ENCODE assay signal across 5 worm cellular contexts in the genomic region with DNA sequence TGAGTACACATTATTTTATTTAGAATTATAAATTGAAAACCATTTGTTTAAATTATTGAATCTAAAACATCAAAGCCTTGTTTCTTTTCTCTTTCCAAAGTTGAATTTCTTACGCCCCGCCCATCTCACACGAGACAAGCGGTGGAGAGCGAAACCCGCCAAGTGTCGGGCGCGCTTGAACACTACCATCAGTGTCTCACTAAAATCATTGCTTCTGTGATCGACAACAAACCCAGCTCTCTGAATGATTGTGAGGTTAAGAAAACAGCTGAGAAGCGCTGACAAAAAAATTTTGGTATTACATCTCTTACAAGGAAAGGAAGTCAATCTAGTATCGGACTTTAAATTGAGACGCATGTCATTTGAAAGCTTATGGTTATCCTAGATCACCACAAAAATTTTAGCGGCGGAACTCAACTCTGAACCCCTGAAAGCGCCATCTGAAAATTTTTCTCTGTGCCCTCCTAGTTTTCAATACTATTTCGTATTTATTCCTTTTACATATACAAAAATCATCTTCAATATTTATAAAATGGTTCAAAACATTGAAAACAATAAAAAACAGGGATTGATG.
TF ChIP-seq lines count a peak whose summit lies in the region.

No protein-coding gene starts in this region.

TF ChIP-seq in whole organism, L1 larva, 84 proteins besides CTCF, POLR2A, EP300 and RAD21 (continued from another document and continues in another):
- TF ChIP-seq snu-23 (GFP tag; optimal IDR thresholded peaks at IDR 0.05; lab: Kevin White, UChicago) (peak; percentile 84), nhr-90 (tag; optimal IDR thresholded peaks at IDR 0.05; lab: Kevin White, UChicago; ENCODE audit: poor library complexity) (peak; percentile 93), alr-1 (tag; optimal IDR thresholded peaks at IDR 0.05; lab: Kevin White, UChicago; ENCODE audit: borderline replicate concordance) (no peak), mep-1 (tag; optimal IDR thresholded peaks at IDR 0.05; lab: Kevin White, UChicago) (peak; percentile 61), xbp-1 (tag; optimal IDR thresholded peaks at IDR 0.05; lab: Kevin White, UChicago) (peak; percentile 67), jun-1 (tag; optimal IDR thresholded peaks at IDR 0.05; lab: Kevin White, UChicago) (peak; percentile 21), lin-13 (GFP tag; optimal IDR thresholded peaks at IDR 0.05; lab: Kevin White, UChicago) (peak; percentile 71), tbx-2 (tag; optimal IDR thresholded peaks at IDR 0.05; lab: Kevin White, UChicago) (peak; percentile 71), pag-3 (tag; optimal IDR thresholded peaks at IDR 0.05; lab: Kevin White, UChicago; ENCODE audit: borderline replicate concordance, insufficient read depth) (no peak), sup-37 (GFP tag; optimal IDR thresholded peaks at IDR 0.05; lab: Kevin White, UChicago) (peak; percentile 82), nhr-71 (tag; optimal IDR thresholded peaks at IDR 0.05; lab: Kevin White, UChicago) (peak; percentile 92), lsy-2 (tag; optimal IDR thresholded peaks at IDR 0.05; lab: Kevin White, UChicago) (peak; percentile 6 to 67), hpl-2 (GFP tag; optimal IDR thresholded peaks at IDR 0.05; lab: Kevin White, UChicago) (no peak), fkh-10 (GFP tag; optimal IDR thresholded peaks at IDR 0.05; lab: Kevin White, UChicago) (no peak), fos-1 (tag; optimal IDR thresholded peaks at IDR 0.05; lab: Kevin White, UChicago) (peak; percentile 31), fkh-8 (tag; optimal IDR thresholded peaks at IDR 0.05; lab: Kevin White, UChicago) (no peak), nhr-47 (tag; optimal IDR thresholded peaks at IDR 0.05; lab: Kevin White, UChicago) (peak; percentile 89), unc-86 (tag; optimal IDR thresholded peaks at IDR 0.05; lab: Kevin White, UChicago) (peak; percentile 13), C34B4.2 (tag; optimal IDR thresholded peaks at IDR 0.05; lab: Kevin White, UChicago) (no peak), nhr-237 (tag; optimal IDR thresholded peaks at IDR 0.05; lab: Kevin White, UChicago) (no peak), ceh-88 (GFP tag; IDR thresholded peaks at IDR 0.05; lab: Robert Waterston, UW) (peak; percentile 60; the same call in 1 of the 2 replicates), lin-14 (GFP tag; optimal IDR thresholded peaks at IDR 0.05; lab: Kevin White, UChicago) (peak; percentile 82), snpc-4 (tag; optimal IDR thresholded peaks at IDR 0.05; lab: Kevin White, UChicago) (peak; percentile 99), mdl-1 (tag; optimal IDR thresholded peaks at IDR 0.05; lab: Kevin White, UChicago) (peak in 1 of 2 experiments; percentile 45)

TF ChIP-seq in whole organism, L2 larva, 48 proteins besides CTCF, POLR2A, EP300 and RAD21 (continued from another document):
- TF ChIP-seq ztf-1 (GFP tag; conservative IDR thresholded peaks at IDR 0.05; lab: Robert Waterston, UW) (no peak), F13H6.1 (tag; optimal IDR thresholded peaks at IDR 0.05; lab: Kevin White, UChicago) (peak; percentile 75), nhr-129 (tag; optimal IDR thresholded peaks at IDR 0.05; lab: Kevin White, UChicago) (peak; percentile 59), dmd-4 (tag; optimal IDR thresholded peaks at IDR 0.05; lab: Kevin White, UChicago) (no peak), fos-1 (tag; optimal IDR thresholded peaks at IDR 0.05; lab: Kevin White, UChicago) (peak; percentile 57), lin-39 (tag; optimal IDR thresholded peaks at IDR 0.05; lab: Kevin White, UChicago) (no peak), nhr-11 (tag; optimal IDR thresholded peaks at IDR 0.05; lab: Kevin White, UChicago) (no peak), nhr-21 (tag; optimal IDR thresholded peaks at IDR 0.05; lab: Kevin White, UChicago) (peak; percentile 70), nhr-237 (tag; optimal IDR thresholded peaks at IDR 0.05; lab: Kevin White, UChicago) (no peak)
TF ChIP-seq in whole organism, L2 larva: peak in this region for 20.

TF ChIP-seq in whole organism, L3 larva, 47 proteins besides CTCF, POLR2A, EP300 and RAD21 (continued from another document):
- no peak for TF ChIP-seq egl-5 (tag; optimal IDR thresholded peaks at IDR 0.05; lab: Kevin White, UChicago)
- no peak for TF ChIP-seq nhr-28 (tag; optimal IDR thresholded peaks at IDR 0.05; lab: Kevin White, UChicago)
- no peak for TF ChIP-seq daf-12 (tag; optimal IDR thresholded peaks at IDR 0.05; lab: Kevin White, UChicago)
- no peak for TF ChIP-seq nhr-11 (tag; optimal IDR thresholded peaks at IDR 0.05; lab: Kevin White, UChicago)
- TF ChIP-seq nhr-25 (tag; optimal IDR thresholded peaks at IDR 0.05; lab: Kevin White, UChicago) = peak; percentile 64
- no peak for TF ChIP-seq mdl-1 (tag; optimal IDR thresholded peaks at IDR 0.05; lab: Kevin White, UChicago)
- no peak for TF ChIP-seq nhr-67 (tag; optimal IDR thresholded peaks at IDR 0.05; lab: Kevin White, UChicago)

TF ChIP-seq in whole organism, L4 larva, 104 proteins besides CTCF, POLR2A, EP300 and RAD21 (continued from another document and continues in another):
- TF ChIP-seq nhr-111 (GFP tag; optimal IDR thresholded peaks at IDR 0.05; lab: Kevin White, UChicago) (no peak), nhr-41 (GFP tag; IDR thresholded peaks at IDR 0.05; lab: Robert Waterston, UW) (peak; percentile 72; the same call in 1 of the 2 replicates), pqm-1 (tag; optimal IDR thresholded peaks at IDR 0.05; lab: Kevin White, UChicago) (peak; percentile 39), zag-1 (tag; optimal IDR thresholded peaks at IDR 0.05; lab: Kevin White, UChicago) (no peak), lin-38 (GFP tag; IDR thresholded peaks at IDR 0.05; lab: Robert Waterston, UW) (peak; percentile 68), nhr-10 (tag; optimal IDR thresholded peaks at IDR 0.05; lab: Kevin White, UChicago) (no peak), hlh-11 (tag; optimal IDR thresholded peaks at IDR 0.05; lab: Kevin White, UChicago) (peak; percentile 92), mdl-1 (tag; optimal IDR thresholded peaks at IDR 0.05; lab: Kevin White, UChicago) (peak; percentile 31 to 47), sdz-12 (GFP tag; optimal IDR thresholded peaks at IDR 0.05; lab: Kevin White, UChicago) (no peak), mdt-29 (GFP tag; IDR thresholded peaks at IDR 0.05; lab: Robert Waterston, UW) (peak; percentile 58; the same call in 1 of the 2 replicates), saeg-2 (GFP tag; IDR thresholded peaks at IDR 0.05; lab: Robert Waterston, UW) (no peak), zfp-2 (tag; optimal IDR thresholded peaks at IDR 0.05; lab: Kevin White, UChicago) (no peak), fos-1 (tag; optimal IDR thresholded peaks at IDR 0.05; lab: Kevin White, UChicago) (no peak), ctbp-1 (GFP tag; IDR thresholded peaks at IDR 0.05; lab: Robert Waterston, UW) (no peak), tra-1 (GFP tag; IDR thresholded peaks at IDR 0.05; lab: Robert Waterston, UW) (peak; percentile 55; the same call in 1 of the 2 replicates), daf-16 (GFP tag; optimal IDR thresholded peaks at IDR 0.05; lab: Kevin White, UChicago) (peak; percentile 38 to 87), daf-16 (tag; optimal IDR thresholded peaks at IDR 0.05; lab: Kevin White, UChicago) (peak; percentile 84), Y5F2A.4 (GFP tag; optimal IDR thresholded peaks at IDR 0.05; lab: Kevin White, UChicago) (no peak), nhr-42 (GFP tag; IDR thresholded peaks at IDR 0.05; lab: Robert Waterston, UW) (peak; percentile 75), hif-1 (tag; optimal IDR thresholded peaks at IDR 0.05; lab: Kevin White, UChicago) (no peak), nhr-28 (tag; optimal IDR thresholded peaks at IDR 0.05; lab: Kevin White, UChicago) (peak; percentile 30), nhr-76 (tag; optimal IDR thresholded peaks at IDR 0.05; lab: Kevin White, UChicago) (no peak), D1046.2 (GFP tag; IDR thresholded peaks at IDR 0.05; lab: Robert Waterston, UW) (no peak), R02D3.7 (tag; optimal IDR thresholded peaks at IDR 0.05; lab: Kevin White, UChicago) (no peak), attf-4 (tag; optimal IDR thresholded peaks at IDR 0.05; lab: Kevin White, UChicago) (no peak), nhr-25 (tag; optimal IDR thresholded peaks at IDR 0.05; lab: Kevin White, UChicago; ENCODE audit: borderline replicate concordance, insufficient read depth) (no peak), F44E2.7 (GFP tag; IDR thresholded peaks at IDR 0.05; lab: Robert Waterston, UW) (no peak), ztf-7 (tag; optimal IDR thresholded peaks at IDR 0.05; lab: Kevin White, UChicago) (peak; percentile 52), ceh-82 (tag; optimal IDR thresholded peaks at IDR 0.05; lab: Kevin White, UChicago) (no peak), spr-3 (GFP tag; optimal IDR thresholded peaks at IDR 0.05; lab: Kevin White, UChicago) (peak; percentile 5), ceh-62 (tag; optimal IDR thresholded peaks at IDR 0.05; lab: Kevin White, UChicago) (no peak), set-16 (GFP tag; IDR thresholded peaks at IDR 0.05; lab: Robert Waterston, UW) (no peak), ZK546.5 (tag; optimal IDR thresholded peaks at IDR 0.05; lab: Kevin White, UChicago) (no peak), hlh-30 (tag; optimal IDR thresholded peaks at IDR 0.05; lab: Kevin White, UChicago; ENCODE audit: insufficient read depth) (peak; percentile 70), Y75B8A.6 (GFP tag; IDR thresholded peaks at IDR 0.05; lab: Robert Waterston, UW) (no peak), madf-9 (GFP tag; conservative IDR thresholded peaks at IDR 0.05; lab: Robert Waterston, UW) (no peak), duxl-1 (tag; optimal IDR thresholded peaks at IDR 0.05; lab: Kevin White, UChicago; ENCODE audit: poor library complexity) (peak; percentile 89), snpc-1.2 (GFP tag; IDR thresholded peaks at IDR 0.05; lab: Robert Waterston, UW) (peak; percentile 90), dmd-8 (GFP tag; IDR thresholded peaks at IDR 0.05; lab: Robert Waterston, UW) (0 out of 2 replicates have a peak, but pooled peaks have one; percentile 29), tag-97 (GFP tag; IDR thresholded peaks at IDR 0.05; lab: Robert Waterston, UW) (no peak), unc-39 (tag; optimal IDR thresholded peaks at IDR 0.05; lab: Kevin White, UChicago) (no peak), ztf-11 (tag; optimal IDR thresholded peaks at IDR 0.05; lab: Kevin White, UChicago) (no peak), lin-29 (GFP tag; IDR thresholded peaks at IDR 0.05; lab: Robert Waterston, UW) (no peak), mep-1 (tag; optimal IDR thresholded peaks at IDR 0.05; lab: Kevin White, UChicago) (peak; percentile 84)

TF ChIP-seq in whole organism, young adult, 124 proteins besides CTCF, POLR2A, EP300 and RAD21 (continued from another document and continues in another):
- TF ChIP-seq let-526 (GFP tag; IDR thresholded peaks at IDR 0.05; lab: Robert Waterston, UW) (no peak), chd-7 (tag; optimal IDR thresholded peaks at IDR 0.05; lab: Kevin White, UChicago) (no peak), rcor-1 (GFP tag; IDR thresholded peaks at IDR 0.05; lab: Robert Waterston, UW) (peak; percentile 92), repo-1 (tag; optimal IDR thresholded peaks at IDR 0.05; lab: Kevin White, UChicago) (peak; percentile 79), athp-1 (tag; optimal IDR thresholded peaks at IDR 0.05; lab: Kevin White, UChicago) (no peak), mes-4 (tag; optimal IDR thresholded peaks at IDR 0.05; lab: Kevin White, UChicago) (peak; percentile 40), unc-130 (GFP tag; optimal IDR thresholded peaks at IDR 0.05; lab: Kevin White, UChicago) (peak; percentile 13), die-1 (tag; optimal IDR thresholded peaks at IDR 0.05; lab: Kevin White, UChicago) (peak; percentile 9), F49E8.2 (tag; optimal IDR thresholded peaks at IDR 0.05; lab: Kevin White, UChicago; ENCODE audit: insufficient read depth) (peak; percentile 85), ceh-79 (tag; optimal IDR thresholded peaks at IDR 0.05; lab: Kevin White, UChicago) (no peak), ztf-18 (tag; optimal IDR thresholded peaks at IDR 0.05; lab: Kevin White, UChicago) (peak; percentile 87), nfya-1 (tag; optimal IDR thresholded peaks at IDR 0.05; lab: Kevin White, UChicago; ENCODE audit: borderline replicate concordance, insufficient read depth) (no peak), akir-1 (GFP tag; optimal IDR thresholded peaks at IDR 0.05; lab: Kevin White, UChicago) (no peak), nhr-179 (tag; optimal IDR thresholded peaks at IDR 0.05; lab: Kevin White, UChicago) (no peak), dpff-1 (tag; optimal IDR thresholded peaks at IDR 0.05; lab: Kevin White, UChicago) (no peak), nhr-90 (tag; optimal IDR thresholded peaks at IDR 0.05; lab: Kevin White, UChicago) (no peak), K11D2.4 (GFP tag; IDR thresholded peaks at IDR 0.05; lab: Robert Waterston, UW) (peak; percentile 68; the same call in 1 of the 2 replicates), F33H1.4 (GFP tag; IDR thresholded peaks at IDR 0.05; lab: Robert Waterston, UW) (peak; percentile 50), hmg-20 (GFP tag; IDR thresholded peaks at IDR 0.05; lab: Robert Waterston, UW) (peak; percentile 56; the same call in 1 of the 2 replicates), rec-8 (tag; optimal IDR thresholded peaks at IDR 0.05; lab: Kevin White, UChicago) (peak; percentile 11 to 80), ztf-26 (tag; optimal IDR thresholded peaks at IDR 0.05; lab: Kevin White, UChicago) (peak; percentile 1), zim-3 (tag; optimal IDR thresholded peaks at IDR 0.05; lab: Kevin White, UChicago) (no peak), nhr-80 (tag; optimal IDR thresholded peaks at IDR 0.05; lab: Kevin White, UChicago) (peak; percentile 57), F10E7.11 (tag; optimal IDR thresholded peaks at IDR 0.05; lab: Kevin White, UChicago) (no peak), hsf-1 (GFP tag; IDR thresholded peaks at IDR 0.05; lab: Robert Waterston, UW) (peak; percentile 72), Y95B8A.8 (GFP tag; IDR thresholded peaks at IDR 0.05; lab: Robert Waterston, UW) (no peak), lin-54 (GFP tag; optimal IDR thresholded peaks at IDR 0.05; lab: Kevin White, UChicago) (peak; percentile 82), Y53G8AR.9 (GFP tag; conservative IDR thresholded peaks at IDR 0.05; lab: Robert Waterston, UW) (peak; percentile 88), ets-4 (GFP tag; optimal IDR thresholded peaks at IDR 0.05; lab: Kevin White, UChicago) (no peak), dox-1 (GFP tag; IDR thresholded peaks at IDR 0.05; lab: Robert Waterston, UW) (peak; percentile 94), egrh-3 (GFP tag; IDR thresholded peaks at IDR 0.05; lab: Robert Waterston, UW) (0 out of 2 replicates have a peak, but pooled peaks have one; percentile 23), ceh-91 (GFP tag; IDR thresholded peaks at IDR 0.05; lab: Robert Waterston, UW) (0 out of 2 replicates have a peak, but pooled peaks have one; percentile 13), ztf-28 (GFP tag; IDR thresholded peaks at IDR 0.05; lab: Robert Waterston, UW) (peak; percentile 81; the same call in 1 of the 2 replicates), C06A6.2 (GFP tag; conservative IDR thresholded peaks at IDR 0.05; lab: Robert Waterston, UW) (no peak), egl-18 (GFP tag; IDR thresholded peaks at IDR 0.05; lab: Robert Waterston, UW) (no peak), tlf-1 (GFP tag; optimal IDR thresholded peaks at IDR 0.05; lab: Kevin White, UChicago) (peak; percentile 75), lsy-27 (tag; optimal IDR thresholded peaks at IDR 0.05; lab: Kevin White, UChicago; ENCODE audit: borderline replicate concordance, insufficient read depth) (peak; percentile 11), attf-6 (GFP tag; IDR thresholded peaks at IDR 0.05; lab: Robert Waterston, UW) (peak; percentile 91), cebp-1 (GFP tag; IDR thresholded peaks at IDR 0.05; lab: Robert Waterston, UW) (no peak), cebp-1 (tag; optimal IDR thresholded peaks at IDR 0.05; lab: Kevin White, UChicago) (peak; percentile 62), snpc-1.3 (tag; optimal IDR thresholded peaks at IDR 0.05; lab: Kevin White, UChicago; ENCODE audit: insufficient read depth) (peak; percentile 97), sea-2 (GFP tag; IDR thresholded peaks at IDR 0.05; lab: Robert Waterston, UW) (no peak), bed-2 (GFP tag; IDR thresholded peaks at IDR 0.05; lab: Robert Waterston, UW) (0 out of 2 replicates have a peak, but pooled peaks have one; percentile 29), fkh-3 (tag; optimal IDR thresholded peaks at IDR 0.05; lab: Kevin White, UChicago) (no peak), rpc-1 (optimal IDR thresholded peaks at IDR 0.05; lab: Kevin White, UChicago) (no peak), rpc-1 (tag; optimal IDR thresholded peaks at IDR 0.05; lab: Kevin White, UChicago) (peak; percentile 40), ceh-100 (GFP tag; IDR thresholded peaks at IDR 0.05; lab: Robert Waterston, UW) (peak; percentile 71), aptf-3 (GFP tag; IDR thresholded peaks at IDR 0.05; lab: Robert Waterston, UW) (no peak), B0019.2 (GFP tag; conservative IDR thresholded peaks at IDR 0.05; lab: Robert Waterston, UW) (peak; percentile 50; the same call in 1 of the 2 replicates)
